Worm (Caenorhabditis elegans) whole organism, L1 larva: ENCODE data around the gene M60.7.

Source experiments
- ama-1 ChIP-seq: fragments of 150-350 bp; optimal IDR thresholded peaks from 2 replicates; lab custom pipeline; 2014
- lin-13 ChIP-seq: fragments of 150-350 bp; optimal IDR thresholded peaks from 2 replicates; lab custom pipeline; 2014; ENCODE audit warnings: missing biosample characterization, missing genetic modification reagents, missing genetic modification characterization
- sox-4 ChIP-seq: sonication (generic microtip); optimal IDR thresholded peaks from 2 replicates; lab custom pipeline; 2016; ENCODE audit warnings: missing genetic modification characterization, missing compliant biosample characterization
- sptf-1 ChIP-seq: fragments of 150-350 bp; optimal IDR thresholded peaks from 2 replicates; lab custom pipeline; 2014; ENCODE audit warnings: missing biosample characterization, missing genetic modification characterization
- ztf-4 ChIP-seq: fragments of 150-350 bp; optimal IDR thresholded peaks from 2 replicates; lab custom pipeline; 2014; ENCODE audit warnings: missing biosample characterization, missing genetic modification characterization

ce11 chrX:8268083-8268482 is 7.1 kb upstream of the M60.7 start:
- TF ChIP-seq ztf-4 = no peak
- no peak for TF ChIP-seq lin-13 (GFP tag; lab: Kevin White, UChicago)
- no peak for TF ChIP-seq sox-4 (tag; lab: Kevin White, UChicago)
- no peak for TF ChIP-seq sptf-1 (tag; lab: Kevin White, UChicago)
- TF ChIP-seq ama-1 = no peak
